Worm (Caenorhabditis elegans) whole organism, late embryonic: ENCODE results near the gene K09C4.9.

Experiments
- F13H6.1 ChIP-seq: sonication (generic microtip); optimal IDR thresholded peaks from 2 replicates; lab custom pipeline; 2016; ENCODE audit warnings: missing genetic modification characterization, missing compliant biosample characterization
- ceh-14 ChIP-seq: sonication (generic microtip); optimal IDR thresholded peaks from 2 replicates; lab custom pipeline; 2016; ENCODE audit warnings: missing genotype, missing genetic modification characterization, missing compliant biosample characterization
- ceh-19 ChIP-seq: fragments of 200-800 bp; sonication (Bioruptor generic); optimal IDR thresholded peaks from 2 replicates; lab custom pipeline; 2018; ENCODE audit warnings: mild to moderate bottlenecking, missing genetic modification characterization, missing compliant biosample characterization
- ceh-2 ChIP-seq: sonication (generic microtip); optimal IDR thresholded peaks from 2 replicates; lab custom pipeline; 2016; ENCODE audit warnings: missing genotype, missing genetic modification characterization, missing compliant biosample characterization
- ceh-34 ChIP-seq: sonication (generic microtip); optimal IDR thresholded peaks from 2 replicates; lab custom pipeline; 2016; ENCODE audit warnings: mild to moderate bottlenecking, missing genetic modification characterization, missing compliant biosample characterization
- ceh-48 ChIP-seq: sonication (generic microtip); optimal IDR thresholded peaks from 2 replicates; lab custom pipeline; 2016; ENCODE audit warnings: missing genetic modification characterization, inconsistent platforms, missing compliant biosample characterization
- che-1 ChIP-seq: sonication (generic microtip); optimal IDR thresholded peaks from 2 replicates; lab custom pipeline; 2016; ENCODE audit warnings: mild to moderate bottlenecking, missing genetic modification characterization, missing compliant biosample characterization
- ets-4 ChIP-seq: sonication (generic microtip); optimal IDR thresholded peaks from 2 replicates; lab custom pipeline; 2016; ENCODE audit warnings: missing genetic modification characterization, missing compliant biosample characterization
- eyg-1 ChIP-seq: sonication (generic microtip); optimal IDR thresholded peaks from 2 replicates; lab custom pipeline; 2016; ENCODE audit warnings: missing genotype, missing genetic modification characterization, missing compliant biosample characterization
- gmeb-2 ChIP-seq: sonication (generic microtip); optimal IDR thresholded peaks from 2 replicates; lab custom pipeline; 2016; ENCODE audit warnings: missing genetic modification characterization, inconsistent platforms, missing compliant biosample characterization
- hlh-15 ChIP-seq: sonication (generic microtip); optimal IDR thresholded peaks from 2 replicates; lab custom pipeline; 2016; ENCODE audit warnings: missing genetic modification characterization, missing compliant biosample characterization
- hlh-6 ChIP-seq: sonication (generic microtip); optimal IDR thresholded peaks from 2 replicates; lab custom pipeline; 2016; ENCODE audit warnings: missing genotype, missing genetic modification characterization, missing compliant biosample characterization
- nfya-1 ChIP-seq: sonication (generic microtip); optimal IDR thresholded peaks from 2 replicates; lab custom pipeline; 2017; ENCODE audit warnings: missing genetic modification characterization, mild to moderate bottlenecking, missing compliant biosample characterization, antibody characterized with exemption, moderate library complexity
- pqm-1 ChIP-seq: sonication (generic microtip); optimal IDR thresholded peaks from 2 replicates; lab custom pipeline; 2016; ENCODE audit warnings: missing genetic modification characterization, missing compliant biosample characterization
- ref-2 ChIP-seq: sonication (generic microtip); optimal IDR thresholded peaks from 2 replicates; lab custom pipeline; 2016; ENCODE audit warnings: missing genetic modification characterization, missing compliant biosample characterization
- tbx-2 ChIP-seq: sonication (generic microtip); optimal IDR thresholded peaks from 2 replicates; lab custom pipeline; 2016; ENCODE audit warnings: missing genetic modification characterization, missing compliant biosample characterization
- unc-55 ChIP-seq: sonication (generic microtip); optimal IDR thresholded peaks from 2 replicates; lab custom pipeline; 2017; ENCODE audit warnings: missing biosample characterization, missing genetic modification reagents, missing genetic modification characterization
- ztf-16 ChIP-seq: sonication (generic microtip); optimal IDR thresholded peaks from 2 replicates; lab custom pipeline; 2017; ENCODE audit warnings: missing genetic modification characterization, missing compliant biosample characterization

K09C4.9 gene

DNA sequence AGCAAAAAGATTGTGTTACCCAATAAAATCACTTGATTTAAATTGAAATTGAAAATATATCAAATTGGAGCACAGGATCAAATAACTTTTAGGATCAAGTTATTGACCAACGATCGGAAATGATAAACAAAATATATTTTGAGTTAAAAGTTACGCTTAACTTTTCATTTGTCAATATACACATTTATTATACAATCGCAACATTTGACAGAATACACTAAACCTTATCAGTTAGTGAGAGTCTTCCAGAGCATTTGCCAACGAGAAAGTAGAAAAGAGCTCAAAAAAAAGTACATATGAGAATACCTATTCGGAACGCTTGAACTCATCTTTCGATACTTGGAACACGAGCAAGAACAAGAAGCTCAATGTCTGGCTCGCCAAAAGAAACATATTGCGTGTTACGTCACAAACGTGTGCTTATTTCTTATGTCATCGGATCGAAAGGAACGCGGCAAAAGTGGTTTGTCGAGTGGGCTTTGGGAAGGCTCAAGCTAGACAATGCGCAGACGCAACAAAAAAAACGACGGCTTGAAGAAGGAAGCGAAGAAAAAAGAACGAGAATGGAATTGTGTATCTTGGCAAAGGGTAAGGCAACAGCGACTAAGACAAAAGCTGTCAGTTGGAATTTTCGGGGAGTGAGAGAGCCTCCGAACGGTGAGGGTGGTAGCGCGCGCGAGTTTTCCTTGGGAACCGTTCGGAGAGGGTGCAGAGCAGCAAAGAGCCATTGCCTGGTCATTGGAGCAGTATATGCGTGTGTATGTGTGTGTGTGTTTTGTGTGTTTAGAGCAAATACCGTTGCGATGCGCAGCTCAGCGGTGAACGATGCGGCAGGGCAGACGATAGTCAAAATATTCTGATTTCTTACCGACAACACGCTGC, 45.0 kb downstream of the K09C4.9 start:
- peak; percentile 1 for TF ChIP-seq nfya-1
- peak; percentile 48 for TF ChIP-seq ceh-19
- TF ChIP-seq ceh-2 (tag; lab: Kevin White, UChicago) = peak; percentile 38
- peak; percentile 26 for TF ChIP-seq ztf-16 (tag; lab: Kevin White, UChicago)
- TF ChIP-seq ceh-14 (tag; lab: Kevin White, UChicago) = no peak
- no peak for TF ChIP-seq unc-55 (GFP tag; lab: Kevin White, UChicago)
- TF ChIP-seq ceh-34 (tag; lab: Kevin White, UChicago) = peak; percentile 72
- TF ChIP-seq ref-2 (tag; lab: Kevin White, UChicago) = peak; percentile 24
- peak; percentile 8 for TF ChIP-seq che-1
- TF ChIP-seq F13H6.1 = peak; percentile 8
- peak; percentile 54 for TF ChIP-seq hlh-6 (tag; lab: Kevin White, UChicago)

DNA sequence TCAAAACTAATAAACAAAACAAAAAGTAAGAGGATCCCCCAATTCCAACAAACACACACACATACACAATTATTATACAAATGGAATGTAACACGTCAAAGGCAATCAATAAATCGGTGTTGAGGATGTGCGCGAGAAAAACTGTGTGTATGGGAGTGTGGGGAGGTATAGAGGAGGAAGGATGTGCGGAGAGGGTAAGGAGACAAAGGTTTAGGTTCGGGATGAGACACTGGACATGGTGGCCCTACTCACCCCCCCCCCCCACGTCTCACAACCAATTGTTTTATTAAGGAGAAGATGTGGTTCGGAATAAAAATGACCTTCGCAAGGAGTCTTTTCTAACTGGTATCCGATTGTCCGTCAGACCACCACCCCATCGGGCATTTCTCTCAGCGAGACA, 48.4 kb downstream of the K09C4.9 start:
- TF ChIP-seq tbx-2 (tag; lab: Kevin White, UChicago) (peak; percentile 15), ceh-48 (tag; lab: Kevin White, UChicago) (peak; percentile 37), pqm-1 (tag; lab: Kevin White, UChicago) (no peak), ets-4 (no peak), gmeb-2 (tag; lab: Kevin White, UChicago) (no peak), hlh-15 (tag; lab: Kevin White, UChicago) (no peak), eyg-1 (tag; lab: Kevin White, UChicago) (no peak)
